Worm (Caenorhabditis elegans) whole organism, L3 larva: ENCODE results near the gene F49E8.7.

Experiments used
- R02D3.7 ChIP-seq: fragments of 150-350 bp; optimal IDR thresholded peaks from 2 replicates; lab custom pipeline; 2014; ENCODE audit warnings: missing biosample characterization, missing genetic modification characterization
- ZK546.5 ChIP-seq: sonication (generic microtip); optimal IDR thresholded peaks from 2 replicates; lab custom pipeline; 2017; ENCODE audit warnings: missing biosample characterization, missing genetic modification characterization
- aly-2 ChIP-seq: fragments of 150-350 bp; optimal IDR thresholded peaks from 2 replicates; lab custom pipeline; 2014; ENCODE audit warnings: missing biosample characterization, missing genetic modification characterization
- ama-1 ChIP-seq: fragments of 150-350 bp; optimal IDR thresholded peaks from 2 replicates; lab custom pipeline; 2018
- ceh-16 ChIP-seq: sonication (generic microtip); optimal IDR thresholded peaks from 2 replicates; lab custom pipeline; 2017; ENCODE audit warnings: missing biosample characterization, missing genetic modification characterization
- ceh-28 ChIP-seq: fragments of 150-350 bp; optimal IDR thresholded peaks from 2 replicates; lab custom pipeline; 2014; ENCODE audit warnings: missing biosample characterization, missing genetic modification reagents, missing genetic modification characterization
- ceh-82 ChIP-seq: fragments of 150-350 bp; optimal IDR thresholded peaks from 2 replicates; lab custom pipeline; 2014; ENCODE audit warnings: missing biosample characterization, missing genetic modification characterization
- ceh-9 ChIP-seq: sonication (generic microtip); optimal IDR thresholded peaks from 2 replicates; lab custom pipeline; 2018; ENCODE audit warnings: missing biosample characterization, missing genetic modification characterization
- egl-27 ChIP-seq: sonication (generic microtip); optimal IDR thresholded peaks from 4 replicates; lab custom pipeline; 2017; ENCODE audit warnings: missing biosample characterization, missing genetic modification reagents, missing genetic modification characterization
- egl-5 ChIP-seq: fragments of 150-350 bp; optimal IDR thresholded peaks from 2 replicates; lab custom pipeline; 2017; ENCODE audit warnings: missing biosample characterization, missing genetic modification reagents, missing genetic modification characterization, inconsistent platforms
- elt-1 ChIP-seq: fragments of 150-350 bp; optimal IDR thresholded peaks from 2 replicates; lab custom pipeline; 2014; ENCODE audit warnings: missing biosample characterization, missing genetic modification characterization
- elt-2 ChIP-seq: sonication (generic microtip); optimal IDR thresholded peaks from 2 replicates; lab custom pipeline; 2016; ENCODE audit warnings: missing genetic modification reagents, mild to moderate bottlenecking, missing genetic modification characterization, missing compliant biosample characterization
- elt-3 ChIP-seq, 3 experiments: fragments of 150-350 bp in 1 of 3; sonication (generic microtip) in 2 of 3; optimal IDR thresholded peaks; 2 replicates in 2 of 3; 4 replicates in 1 of 3; lab custom pipeline; 2014 to 2017; ENCODE audit warnings: missing biosample characterization in 3 of 3, missing genetic modification characterization in 3 of 3
- fkh-2 ChIP-seq: fragments of 150-350 bp; optimal IDR thresholded peaks from 2 replicates; lab custom pipeline; 2014; ENCODE audit warnings: missing biosample characterization, missing genetic modification reagents, missing genetic modification characterization
- fos-1 ChIP-seq: fragments of 150-350 bp; optimal IDR thresholded peaks from 2 replicates; lab custom pipeline; 2014; ENCODE audit warnings: missing biosample characterization, missing genetic modification characterization
- hmg-11 ChIP-seq: sonication (generic microtip); optimal IDR thresholded peaks from 2 replicates; lab custom pipeline; 2016; ENCODE audit warnings: missing genetic modification characterization, missing compliant biosample characterization
- jun-1 ChIP-seq: fragments of 150-350 bp; optimal IDR thresholded peaks from 2 replicates; lab custom pipeline; 2014; ENCODE audit warnings: missing biosample characterization, missing genetic modification reagents, missing genetic modification characterization
- lin-15B ChIP-seq: fragments of 150-350 bp; optimal IDR thresholded peaks from 2 replicates; lab custom pipeline; 2014; ENCODE audit warnings: missing biosample characterization, missing genetic modification characterization
- lin-39 ChIP-seq: fragments of 150-350 bp; optimal IDR thresholded peaks from 2 replicates; lab custom pipeline; 2018; ENCODE audit warnings: missing biosample characterization, missing genetic modification reagents, missing genetic modification characterization
- lsy-12 ChIP-seq: sonication (generic microtip); optimal IDR thresholded peaks from 2 replicates; lab custom pipeline; 2016; ENCODE audit warnings: mild to moderate bottlenecking, missing genetic modification characterization, missing compliant biosample characterization
- mdl-1 ChIP-seq: fragments of 150-350 bp; optimal IDR thresholded peaks from 2 replicates; lab custom pipeline; 2014; ENCODE audit warnings: missing biosample characterization, missing genetic modification characterization
- mml-1 ChIP-seq: fragments of 150-350 bp; sonication (generic microtip); optimal IDR thresholded peaks from 3 replicates; lab custom pipeline; 2014; ENCODE audit warnings: missing biosample characterization, missing genetic modification characterization
- nfya-1 ChIP-seq: sonication (generic microtip); optimal IDR thresholded peaks from 2 replicates; lab custom pipeline; 2017; ENCODE audit warnings: missing genetic modification characterization, mild to moderate bottlenecking, missing compliant biosample characterization, antibody characterized with exemption, moderate library complexity; ENCODE audit not compliant: insufficient read depth
- nhr-11 ChIP-seq: fragments of 150-350 bp; optimal IDR thresholded peaks from 2 replicates; lab custom pipeline; 2014; ENCODE audit warnings: missing biosample characterization, missing genetic modification characterization
- nhr-23 ChIP-seq: fragments of 150-350 bp; optimal IDR thresholded peaks from 2 replicates; lab custom pipeline; 2014; ENCODE audit warnings: missing biosample characterization, missing genetic modification reagents, missing genetic modification characterization
- nhr-25 ChIP-seq: sonication (generic microtip); optimal IDR thresholded peaks from 2 replicates; lab custom pipeline; 2017; ENCODE audit warnings: missing biosample characterization, missing genetic modification characterization
- nhr-28 ChIP-seq: fragments of 150-350 bp; optimal IDR thresholded peaks from 2 replicates; lab custom pipeline; 2014; ENCODE audit warnings: missing biosample characterization, missing genetic modification characterization
- nhr-43 ChIP-seq: sonication (generic microtip); optimal IDR thresholded peaks from 2 replicates; lab custom pipeline; 2016; ENCODE audit warnings: mild to moderate bottlenecking, missing genetic modification characterization, missing compliant biosample characterization; ENCODE audit not compliant: poor library complexity, severe bottlenecking
- nhr-76 ChIP-seq: fragments of 150-350 bp; sonication (generic microtip); optimal IDR thresholded peaks from 5 replicates; lab custom pipeline; 2014; ENCODE audit warnings: missing biosample characterization, missing genetic modification characterization
- nhr-77 ChIP-seq: fragments of 150-350 bp; optimal IDR thresholded peaks from 2 replicates; lab custom pipeline; 2014; ENCODE audit warnings: missing biosample characterization, missing genetic modification characterization
- pha-4 ChIP-seq: fragments of 150-350 bp; optimal IDR thresholded peaks from 2 replicates; lab custom pipeline; 2014; ENCODE audit warnings: missing biosample characterization, missing genetic modification reagents, missing genetic modification characterization
- pqm-1 ChIP-seq: fragments of 150-350 bp; optimal IDR thresholded peaks from 2 replicates; lab custom pipeline; 2017; ENCODE audit warnings: missing biosample characterization, missing genetic modification characterization, inconsistent platforms
- sea-2 ChIP-seq: fragments of 150-350 bp; sonication (generic microtip); optimal IDR thresholded peaks from 4 replicates; lab custom pipeline; 2014; ENCODE audit warnings: missing biosample characterization, missing genetic modification reagents, missing genetic modification characterization
- snpc-4 ChIP-seq: fragments of 150-350 bp; optimal IDR thresholded peaks from 2 replicates; lab custom pipeline; 2014; ENCODE audit warnings: missing biosample characterization, missing genetic modification characterization
- tbx-2 ChIP-seq: sonication (generic microtip); optimal IDR thresholded peaks from 2 replicates; lab custom pipeline; 2016; ENCODE audit warnings: mild to moderate bottlenecking, missing genetic modification characterization, missing compliant biosample characterization
- unc-62 ChIP-seq: fragments of 150-350 bp; sonication (generic microtip); optimal IDR thresholded peaks from 4 replicates; lab custom pipeline; 2014; ENCODE audit warnings: missing biosample characterization, missing genetic modification reagents, missing genetic modification characterization
- ztf-11 ChIP-seq: fragments of 150-350 bp; optimal IDR thresholded peaks from 2 replicates; lab custom pipeline; 2014; ENCODE audit warnings: missing biosample characterization, missing genetic modification characterization
- ztf-4 ChIP-seq: fragments of 150-350 bp; optimal IDR thresholded peaks from 2 replicates; lab custom pipeline; 2014; ENCODE audit warnings: missing biosample characterization, missing genetic modification characterization

Gene F49E8.7

DNA sequence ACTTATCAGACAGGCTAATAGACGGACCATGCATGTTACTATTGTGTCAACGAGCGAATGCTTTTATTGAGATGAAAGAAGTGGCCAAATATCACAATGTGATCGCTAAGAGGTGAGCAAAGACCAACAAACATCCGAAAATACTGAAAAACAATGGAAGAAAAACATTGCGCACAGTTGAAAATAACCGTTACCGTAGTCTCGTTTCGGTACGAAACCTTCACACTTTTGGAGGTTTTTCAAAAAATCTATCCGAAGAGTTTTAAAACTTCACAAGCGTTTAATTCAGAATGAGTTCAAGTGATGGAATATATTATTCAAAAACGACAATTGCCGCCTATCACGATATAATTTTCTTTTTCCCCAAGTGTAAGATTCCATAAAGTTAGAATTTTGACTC, 47.3 kb downstream of the F49E8.7 start:
- TF ChIP-seq sea-2 (GFP tag; lab: Kevin White, UChicago) (no peak), pha-4 (tag; lab: Kevin White, UChicago) (peak; percentile 61), ama-1 (no peak), elt-1 (tag; lab: Kevin White, UChicago) (no peak)

DNA sequence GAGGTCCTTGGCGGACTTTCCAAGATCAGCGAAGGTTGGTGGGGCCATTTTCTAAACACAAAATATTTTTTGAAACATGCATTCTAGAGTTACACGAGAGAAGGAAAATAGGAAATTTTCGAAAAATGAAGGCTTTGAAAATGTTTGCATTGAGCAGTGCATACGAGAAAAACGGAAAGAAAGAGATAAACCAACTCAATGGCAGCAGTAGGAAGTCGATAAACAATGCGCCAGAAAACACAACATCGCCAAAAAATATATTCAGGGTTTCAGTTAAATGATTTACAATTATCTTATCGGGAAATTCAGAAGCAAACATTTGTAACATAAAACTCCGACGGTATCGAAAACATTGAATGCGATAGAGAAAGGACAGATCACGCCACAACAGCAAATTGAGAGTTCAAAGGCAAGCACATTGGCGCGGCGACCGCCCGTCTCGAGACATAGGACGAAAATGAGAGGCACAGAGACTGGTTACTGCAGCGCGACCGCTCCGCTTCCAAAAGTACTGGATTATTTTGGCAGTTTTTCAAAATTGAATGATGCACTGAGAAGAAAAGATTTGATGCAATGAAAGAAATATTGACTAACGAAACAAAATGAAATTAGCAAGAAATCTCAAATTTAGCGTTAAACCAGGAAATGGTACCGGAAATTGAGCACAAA, 48.2 kb downstream of the F49E8.7 start, which contains the start of the genes vdac-1 and R05G6.5:
Gene vdac-1, minus strand, starts transcription at position 51 of the 669 bp plus-strand sequence.
Gene R05G6.5, plus strand, starts transcription at position 527 of the 669 bp plus-strand sequence.
- peak; percentile 71 for TF ChIP-seq egl-5 (tag; lab: Kevin White, UChicago)
- peak; percentile 66 for TF ChIP-seq lsy-12 (tag; lab: Kevin White, UChicago)
- TF ChIP-seq R02D3.7, result peak; percentile 75
- peak; percentile 56 for TF ChIP-seq nhr-76 (tag; lab: Kevin White, UChicago)
- peak; percentile 41 for TF ChIP-seq pqm-1 (tag; lab: Kevin White, UChicago)
- TF ChIP-seq nhr-11, result no peak
- peak; percentile 84 for TF ChIP-seq nhr-25
- peak; percentile 77 for TF ChIP-seq nhr-43
- TF ChIP-seq ceh-28, result peak; percentile 42
- TF ChIP-seq elt-1 (tag; lab: Kevin White, UChicago), result peak; percentile 9
- TF ChIP-seq ceh-82 (tag; lab: Kevin White, UChicago), result no peak
- peak; percentile 90 for TF ChIP-seq lin-15B (tag; lab: Kevin White, UChicago)
- peak in 1 of 3 experiments; percentile 9 for TF ChIP-seq elt-3 (tag; optimal IDR thresholded peaks at IDR 0.05; lab: Kevin White, UChicago)
- peak; percentile 81 for TF ChIP-seq jun-1 (tag; lab: Kevin White, UChicago)
- no peak for TF ChIP-seq mdl-1 (tag; lab: Kevin White, UChicago)
- TF ChIP-seq nfya-1 (tag; lab: Kevin White, UChicago), result peak; percentile 92
- peak; percentile 18 for TF ChIP-seq unc-62 (GFP tag; lab: Kevin White, UChicago)
- TF ChIP-seq ceh-9 (tag; lab: Kevin White, UChicago), result no peak
- peak; percentile 39 for TF ChIP-seq hmg-11 (tag; lab: Kevin White, UChicago)
- TF ChIP-seq pha-4 (tag; lab: Kevin White, UChicago), result peak; percentile 86
- TF ChIP-seq mml-1 (tag; lab: Kevin White, UChicago), result no peak
- TF ChIP-seq ztf-4, result no peak
- TF ChIP-seq nhr-23 (tag; lab: Kevin White, UChicago), result peak; percentile 83
- peak; percentile 76 for TF ChIP-seq lin-39
- TF ChIP-seq snpc-4 (tag; lab: Kevin White, UChicago), result peak; percentile 73
- TF ChIP-seq elt-2 (tag; lab: Kevin White, UChicago), result peak; percentile 87

DNA sequence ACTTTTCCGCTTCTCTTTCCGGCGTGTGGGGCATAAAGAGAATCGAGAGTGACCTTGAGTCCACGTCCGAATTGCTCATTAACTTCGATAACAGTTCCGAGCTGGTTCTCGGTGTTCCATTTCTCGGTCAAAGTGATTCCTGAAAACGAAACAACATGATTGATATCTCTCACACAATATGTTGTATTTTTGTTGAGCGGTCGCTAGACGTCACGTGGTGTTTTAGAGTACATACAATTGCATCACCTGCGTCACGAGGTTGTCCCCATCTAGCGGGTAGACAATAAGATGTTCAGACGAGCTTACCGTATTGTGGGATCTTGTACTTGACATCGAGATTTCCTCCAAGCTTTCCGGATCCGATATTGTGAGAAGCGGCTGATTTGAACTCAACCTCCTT, 48.9 kb downstream of the F49E8.7 start:
- peak; percentile 37 for TF ChIP-seq elt-2 (tag; lab: Kevin White, UChicago)
- peak; percentile 33 for TF ChIP-seq nhr-25
- no peak for TF ChIP-seq ZK546.5 (tag; lab: Kevin White, UChicago)
- peak; percentile 66 for TF ChIP-seq pha-4 (tag; lab: Kevin White, UChicago)
- peak; percentile 52 for TF ChIP-seq nhr-43
- no peak for TF ChIP-seq R02D3.7
- TF ChIP-seq nhr-28, result no peak
- peak; percentile 83 for TF ChIP-seq ama-1
- peak; percentile 29 for TF ChIP-seq nhr-23 (tag; lab: Kevin White, UChicago)
- peak; percentile 23 for TF ChIP-seq lin-15B (tag; lab: Kevin White, UChicago)

- TF ChIP-seq lin-15B (tag; lab: Kevin White, UChicago), result no peak
- TF ChIP-seq nhr-25, result no peak
- TF ChIP-seq ceh-16, result no peak
- no peak for TF ChIP-seq nhr-77 (tag; lab: Kevin White, UChicago)
- no peak for TF ChIP-seq lin-39
- no peak for TF ChIP-seq egl-27
- TF ChIP-seq lsy-12 (tag; lab: Kevin White, UChicago), result no peak
- no peak for TF ChIP-seq elt-2 (tag; lab: Kevin White, UChicago)
- TF ChIP-seq ztf-11 (tag; lab: Kevin White, UChicago), result no peak
- no peak for TF ChIP-seq ceh-9 (tag; lab: Kevin White, UChicago)
- TF ChIP-seq fkh-2, result no peak
- no peak for TF ChIP-seq ceh-28
- no peak for TF ChIP-seq mdl-1 (tag; lab: Kevin White, UChicago)
- TF ChIP-seq ZK546.5 (tag; lab: Kevin White, UChicago), result no peak
- no peak for TF ChIP-seq ztf-4
- TF ChIP-seq aly-2 (tag; lab: Kevin White, UChicago), result no peak
- TF ChIP-seq R02D3.7, result no peak
- TF ChIP-seq fos-1 (tag; lab: Kevin White, UChicago), result no peak
- no peak for TF ChIP-seq snpc-4 (tag; lab: Kevin White, UChicago)
- no peak for TF ChIP-seq tbx-2 (tag; lab: Kevin White, UChicago)
These were observed 49.5 kb downstream of the F49E8.7 start for ce11 chrIV:7506711-7507110.
